Fruit fly (Drosophila melanogaster) whole organism, wandering third instar larva: ENCODE data around the gene CG31751.

Source experiments
- dl ChIP-seq, 2 experiments: fragments of 175-275, 200-275 bp in 1 of 2; fragments of 200-275 bp in 1 of 2; sonication (Bioruptor generic); optimal IDR thresholded peaks; lab custom pipeline; 2018; ENCODE audit warnings: mild to moderate bottlenecking in 2 of 2, missing biosample characterization in 2 of 2, missing genetic modification characterization in 2 of 2, moderate library complexity in 2 of 2; ENCODE audit not compliant: partially characterized antibody in 2 of 2, insufficient read depth in 1 of 2
- usp ChIP-seq: fragments of >200 bp; optimal IDR thresholded peaks from 2 replicates; lab custom pipeline; 2017; ENCODE audit warnings: missing biosample characterization, missing genetic modification characterization

dm6 chr2L:18664707-18665550 is 12.1 kb upstream of the CG31751 start:
- no peak for TF ChIP-seq usp (GFP tag; lab: Kevin White, UChicago)
- TF ChIP-seq dl (GFP tag; optimal IDR thresholded peaks at IDR 0.05; lab: Kevin White, UChicago; ENCODE audit: insufficient read depth in 1 of 2, partially characterized antibody in 2 of 2), result peak in 1 of 2 experiments; percentile 40
